Worm (Caenorhabditis elegans): Measurements from ENCODE around the gene grl-5.

DNA sequence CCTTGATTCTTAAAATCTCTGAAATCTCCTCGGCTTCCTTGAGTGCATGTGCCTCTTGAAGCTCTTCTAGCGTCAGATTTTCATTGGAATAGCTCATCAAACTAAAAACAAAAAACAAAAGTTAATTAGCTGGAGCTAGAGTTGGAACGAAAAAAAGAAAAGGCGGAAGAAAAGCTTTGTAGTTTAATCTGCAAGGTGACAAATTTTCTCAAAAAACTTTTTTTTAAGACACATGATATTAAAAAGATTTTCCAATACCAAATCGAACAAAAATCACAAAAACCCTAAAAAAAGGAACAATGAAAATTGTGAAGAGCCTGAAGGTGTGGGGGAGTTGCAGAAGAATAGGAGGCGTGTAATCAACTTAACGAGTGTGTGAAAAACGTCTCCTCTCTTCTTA lies 40.2 kb upstream of the grl-5 start, which contains the start of gene gnrr-5:
- TF ChIP-seq T22C8.4 (GFP tag; IDR thresholded peaks at IDR 0.05) (no peak), med-1 (GFP tag; optimal IDR thresholded peaks at IDR 0.05; ENCODE audit: insufficient read depth) (no peak), ztf-29 (GFP tag; IDR thresholded peaks at IDR 0.05) (no peak)
